Fruit fly (Drosophila melanogaster) Kc167 (cell line): ENCODE measurements around the gene Lst8.

Experiments
- Myc ChIP-seq: fragments of >200 bp; optimal IDR thresholded peaks from 2 replicates; lab custom pipeline; 2017; ENCODE audit warnings: missing external identifiers
- insv ChIP-seq: fragments of >200 bp; optimal IDR thresholded peaks from 3 replicates; lab custom pipeline; 2018; ENCODE audit warnings: missing external identifiers

DNA sequence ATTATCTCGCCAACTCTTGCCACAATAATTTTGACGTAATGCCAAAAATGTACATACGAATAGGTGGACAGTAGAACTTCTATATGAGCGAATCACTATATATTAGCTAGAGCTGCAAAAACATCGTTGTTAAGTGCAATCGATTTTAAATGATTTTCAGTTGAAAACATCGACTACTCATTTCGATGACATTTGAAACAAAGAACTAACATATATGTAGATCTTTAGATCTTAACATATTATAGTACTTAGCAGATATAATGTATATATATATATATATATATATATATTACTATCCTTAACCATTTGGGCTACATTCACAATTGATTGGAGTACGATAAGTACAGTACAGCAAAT is 29.6 kb downstream of the Lst8 start, which contains the start of gene CG42395:
- TF ChIP-seq insv (lab: Kevin White, UChicago) = no peak
- TF ChIP-seq Myc (lab: Kevin White, UChicago) = no peak
